Fruit fly (Drosophila melanogaster) Kc167 (cell line): ENCODE measurements around the gene CG18563.

Source experiments
- Myc ChIP-seq: fragments of >200 bp; optimal IDR thresholded peaks from 2 replicates; lab custom pipeline; 2017; ENCODE audit warnings: missing external identifiers
- Sin3A ChIP-seq: fragments of >200 bp; optimal IDR thresholded peaks from 2 replicates; lab custom pipeline; 2018; ENCODE audit warnings: missing external identifiers
- h ChIP-seq: fragments of >200 bp; optimal IDR thresholded peaks from 3 replicates; lab custom pipeline; 2018; ENCODE audit warnings: missing external identifiers
- insv ChIP-seq: fragments of >200 bp; optimal IDR thresholded peaks from 3 replicates; lab custom pipeline; 2018; ENCODE audit warnings: missing external identifiers
- psq ChIP-seq: fragments of >200 bp; optimal IDR thresholded peaks from 2 replicates; lab custom pipeline; 2017; ENCODE audit warnings: missing external identifiers
- ttk ChIP-seq: sonication (Bioruptor generic); optimal IDR thresholded peaks from 2 replicates; lab custom pipeline; 2017; ENCODE audit warnings: missing external identifiers

Gene CG18563

DNA sequence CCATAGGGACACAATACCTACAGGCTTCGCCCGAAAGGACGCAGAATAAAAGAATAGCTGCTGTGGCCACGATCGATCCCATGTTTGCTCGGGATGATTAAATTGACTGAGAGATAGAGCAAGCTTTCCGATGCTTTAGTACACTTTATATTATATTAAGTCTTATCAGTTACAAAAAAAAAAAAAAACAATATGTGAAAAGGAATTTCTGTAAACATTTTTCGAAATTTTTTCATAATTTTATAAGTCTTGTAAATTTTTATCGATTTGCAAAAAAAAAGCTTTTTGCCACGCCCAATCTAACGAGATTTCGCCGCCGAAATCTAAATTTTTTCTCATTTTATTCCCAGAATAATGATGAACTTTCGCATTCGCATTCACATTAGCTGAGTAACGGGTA lies at the start of gene CG18563:
TSS of gene CG18563 (minus strand) at position 101 of the 400 bp plus-strand sequence.
- no peak for TF ChIP-seq ttk (lab: Kevin White, UChicago)
- TF ChIP-seq h (lab: Kevin White, UChicago) = no peak
- no peak for TF ChIP-seq insv (lab: Kevin White, UChicago)
- TF ChIP-seq psq (lab: Kevin White, UChicago) = no peak
- no peak for TF ChIP-seq Myc (lab: Kevin White, UChicago)
- TF ChIP-seq Sin3A (lab: Kevin White, UChicago) = no peak

DNA sequence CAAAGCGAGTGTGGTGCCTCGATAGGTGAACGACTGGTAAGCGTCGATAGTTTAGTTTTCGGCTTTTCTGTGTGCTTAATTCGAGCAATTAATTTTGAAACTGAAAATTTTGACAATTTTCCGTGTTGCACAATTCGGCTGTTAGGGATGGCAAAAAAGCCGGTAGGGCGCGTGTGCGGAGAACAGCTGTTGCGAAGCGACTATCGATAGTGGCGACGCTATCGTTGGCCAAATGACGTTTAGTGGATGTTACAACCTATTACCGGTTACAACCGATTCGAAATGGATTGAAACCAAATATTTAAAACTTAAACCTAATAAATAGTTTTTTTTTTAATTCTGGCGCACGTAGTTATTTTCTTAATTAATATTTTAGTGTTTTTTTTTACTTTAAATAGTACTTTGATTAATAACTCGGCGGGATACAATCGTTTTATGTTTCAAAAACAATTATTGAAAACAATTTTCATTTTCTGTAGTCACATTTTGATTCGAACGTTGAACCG lies 43.2 kb upstream of the CG18563 start, which contains the start of the genes mEFTs and Dhc36C:
TSS of gene mEFTs (minus strand) at position 161 of the 506 bp plus-strand sequence.
TSS of gene Dhc36C (plus strand) at position 456 of the 506 bp plus-strand sequence.
- TF ChIP-seq psq (lab: Kevin White, UChicago) (no peak), ttk (lab: Kevin White, UChicago) (no peak), insv (lab: Kevin White, UChicago) (no peak), Sin3A (lab: Kevin White, UChicago) (no peak), h (lab: Kevin White, UChicago) (no peak), Myc (lab: Kevin White, UChicago) (no peak)

DNA sequence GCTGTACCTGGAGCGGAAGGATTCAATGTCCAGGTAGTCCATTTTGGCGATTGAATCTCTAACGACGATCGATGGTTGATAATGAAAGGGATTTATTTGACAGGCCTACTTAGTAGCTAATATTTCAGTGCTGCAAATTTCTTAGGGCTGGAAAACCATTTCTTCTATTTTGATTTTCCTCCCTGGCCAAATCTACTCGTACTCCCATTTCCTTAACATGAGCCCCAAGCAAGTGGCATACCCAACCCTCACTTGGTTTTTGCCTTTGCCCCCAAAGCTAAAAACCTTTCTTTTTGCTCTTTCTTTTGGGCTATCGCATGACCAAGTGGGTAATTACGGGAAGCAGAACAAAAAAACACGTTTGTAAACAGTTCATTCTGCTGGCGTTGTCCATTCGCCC lies 40.9 kb upstream of the CG18563 start, which contains the start of gene CG15142:
TSS of gene CG15142 (minus strand) at position 101 of the 400 bp plus-strand sequence.
- TF ChIP-seq ttk (lab: Kevin White, UChicago) (no peak), Sin3A (lab: Kevin White, UChicago) (no peak), insv (lab: Kevin White, UChicago) (no peak)

DNA sequence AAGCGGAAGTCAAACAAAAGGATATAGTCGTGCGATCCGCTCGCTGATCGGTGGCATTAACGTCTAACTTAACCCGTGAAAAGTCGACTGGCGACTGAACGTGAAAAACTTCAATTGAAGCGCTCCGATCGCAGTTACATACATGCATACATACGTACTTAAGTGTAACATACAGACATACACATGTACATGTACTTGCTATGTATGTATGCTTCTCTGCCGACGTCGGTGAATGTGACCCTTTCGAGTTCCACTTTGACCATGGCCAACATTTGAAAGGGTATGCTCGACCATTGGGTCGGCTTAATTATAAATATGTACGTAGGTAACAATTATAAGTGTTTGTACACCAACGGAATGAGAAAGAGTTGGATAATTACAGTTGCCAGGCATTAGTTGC lies 39.3 kb upstream of the CG18563 start, which contains the start of gene qua:
TSS of gene qua (minus strand) at position 101 of the 400 bp plus-strand sequence.
- TF ChIP-seq ttk (lab: Kevin White, UChicago) (no peak), Sin3A (lab: Kevin White, UChicago) (no peak), psq (lab: Kevin White, UChicago) (no peak), insv (lab: Kevin White, UChicago) (no peak)

DNA sequence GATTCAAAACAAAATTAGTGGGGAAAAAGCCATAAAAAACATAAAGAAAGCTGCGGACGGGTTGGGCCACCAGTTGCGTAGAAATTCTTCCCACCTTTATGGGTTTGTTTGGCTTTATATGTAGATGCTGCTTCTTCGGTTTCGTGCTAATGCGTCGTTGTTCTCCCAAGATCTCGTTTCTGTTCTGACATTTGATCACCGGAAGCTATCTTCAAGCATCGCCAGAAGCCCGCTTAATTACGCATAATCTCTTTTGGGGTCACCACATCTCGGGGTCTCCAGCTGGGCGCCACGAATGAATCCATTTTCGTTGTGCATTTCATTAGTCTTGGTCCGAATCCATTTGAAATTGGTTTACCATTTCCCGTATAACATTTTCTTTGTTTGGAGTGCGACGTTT lies 37.9 kb upstream of the CG18563 start:
- TF ChIP-seq Sin3A (lab: Kevin White, UChicago) (no peak), insv (lab: Kevin White, UChicago) (no peak), psq (lab: Kevin White, UChicago) (no peak), Myc (lab: Kevin White, UChicago) (no peak), h (lab: Kevin White, UChicago) (no peak), ttk (lab: Kevin White, UChicago) (no peak)

DNA sequence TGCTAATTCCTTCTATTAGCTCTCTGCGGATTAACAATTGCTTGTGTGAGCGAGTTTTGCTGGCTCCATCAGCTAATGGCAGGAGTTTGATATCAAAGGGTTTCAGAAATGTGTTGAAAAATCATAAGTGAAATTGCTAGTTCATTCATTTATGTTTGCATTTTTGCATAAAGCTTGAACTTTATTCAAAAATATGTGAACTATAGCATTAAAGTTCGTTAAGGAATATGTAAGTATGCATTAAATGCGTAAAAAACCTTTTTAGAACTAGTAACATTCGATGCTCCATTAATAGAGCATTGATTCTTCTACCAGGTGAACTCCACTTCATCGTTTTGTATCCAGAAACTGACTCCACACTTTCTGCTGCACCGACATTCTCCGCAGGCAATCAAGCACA lies 34.8 kb upstream of the CG18563 start:
- no peak for TF ChIP-seq insv (lab: Kevin White, UChicago)
- TF ChIP-seq Myc (lab: Kevin White, UChicago) = no peak
- TF ChIP-seq psq (lab: Kevin White, UChicago) = no peak
- no peak for TF ChIP-seq ttk (lab: Kevin White, UChicago)
- no peak for TF ChIP-seq Sin3A (lab: Kevin White, UChicago)

DNA sequence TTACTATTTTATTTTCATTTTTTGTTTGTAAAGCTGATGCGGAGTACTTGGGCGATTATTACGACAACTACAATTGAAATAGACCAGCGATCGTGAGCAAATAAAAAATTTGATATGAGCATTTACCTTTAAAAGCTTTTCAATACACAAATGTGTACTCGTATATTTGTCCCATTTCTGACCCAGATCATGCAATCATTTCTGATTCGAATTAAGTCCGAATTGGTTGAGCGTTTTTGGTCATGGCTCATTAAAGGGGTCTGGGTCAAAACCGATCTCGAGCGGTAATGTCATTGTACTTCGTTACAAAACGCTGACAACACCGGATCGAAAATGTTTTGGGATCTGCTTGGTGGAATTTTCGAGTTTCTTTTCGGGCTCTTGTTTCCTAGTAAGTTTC lies 28.4 kb upstream of the CG18563 start, which contains the start of gene CG43220:
TSS of gene CG43220 (plus strand) at position 301 of the 400 bp plus-strand sequence.
- no peak for TF ChIP-seq h (lab: Kevin White, UChicago)
- TF ChIP-seq Sin3A (lab: Kevin White, UChicago) = no peak
- TF ChIP-seq ttk (lab: Kevin White, UChicago) = no peak
- TF ChIP-seq insv (lab: Kevin White, UChicago) = no peak
- no peak for TF ChIP-seq Myc (lab: Kevin White, UChicago)

DNA sequence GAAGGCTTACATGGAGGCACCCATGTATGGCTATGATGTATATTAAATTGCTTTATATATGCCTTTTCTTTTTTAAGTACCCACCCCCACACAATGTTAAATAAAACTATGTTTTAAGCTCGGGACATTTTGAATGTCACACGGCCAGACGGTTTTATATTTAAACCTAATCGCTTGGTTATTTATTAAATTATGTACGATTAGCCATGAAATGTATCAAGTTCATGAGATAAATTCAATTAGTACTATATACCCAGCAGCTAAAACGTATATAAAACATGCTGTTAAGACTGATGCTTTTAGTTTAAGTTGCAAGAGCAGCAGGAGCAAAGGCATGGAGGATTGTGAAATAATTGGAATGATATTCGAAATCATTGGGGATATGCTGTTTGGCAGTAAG lies 27.6 kb upstream of the CG18563 start, which contains the start of the genes CG43221 and CG43645:
TSS of gene CG43221 (plus strand) at position 301 of the 400 bp plus-strand sequence.
TSS of gene CG43645 (plus strand) at position 301 of the 400 bp plus-strand sequence.
- TF ChIP-seq Myc (lab: Kevin White, UChicago) = no peak
- TF ChIP-seq insv (lab: Kevin White, UChicago) = no peak
- TF ChIP-seq ttk (lab: Kevin White, UChicago) = no peak
- TF ChIP-seq psq (lab: Kevin White, UChicago) = no peak
- no peak for TF ChIP-seq Sin3A (lab: Kevin White, UChicago)
- TF ChIP-seq h (lab: Kevin White, UChicago) = no peak

DNA sequence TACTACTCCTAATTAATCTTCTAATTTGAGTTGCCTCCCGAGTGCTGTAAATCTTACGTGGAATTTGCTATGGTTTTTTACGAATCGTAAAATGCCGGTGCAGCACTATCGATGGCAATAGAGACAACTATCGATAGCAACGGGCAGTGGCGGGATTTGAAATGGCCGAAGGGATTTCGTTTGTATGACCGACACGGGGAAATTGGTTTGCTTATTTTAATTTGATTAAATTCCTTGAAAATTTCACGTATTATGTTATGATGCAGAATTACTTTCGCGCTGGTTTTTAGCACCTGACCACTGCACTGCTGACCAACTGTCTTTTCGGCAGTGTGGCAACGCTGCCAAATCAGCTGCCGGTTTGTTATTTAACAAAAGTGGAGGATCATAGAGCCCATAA lies 26.3 kb upstream of the CG18563 start, which contains the start of the genes GCS2beta and CG5131:
TSS of gene GCS2beta (minus strand) at position 134 of the 400 bp plus-strand sequence.
TSS of gene CG5131 (plus strand) at position 328 of the 400 bp plus-strand sequence.
- TF ChIP-seq ttk (lab: Kevin White, UChicago) = no peak
- no peak for TF ChIP-seq Sin3A (lab: Kevin White, UChicago)
- no peak for TF ChIP-seq psq (lab: Kevin White, UChicago)
- TF ChIP-seq insv (lab: Kevin White, UChicago) = no peak
- TF ChIP-seq h (lab: Kevin White, UChicago) = no peak
- no peak for TF ChIP-seq Myc (lab: Kevin White, UChicago)

DNA sequence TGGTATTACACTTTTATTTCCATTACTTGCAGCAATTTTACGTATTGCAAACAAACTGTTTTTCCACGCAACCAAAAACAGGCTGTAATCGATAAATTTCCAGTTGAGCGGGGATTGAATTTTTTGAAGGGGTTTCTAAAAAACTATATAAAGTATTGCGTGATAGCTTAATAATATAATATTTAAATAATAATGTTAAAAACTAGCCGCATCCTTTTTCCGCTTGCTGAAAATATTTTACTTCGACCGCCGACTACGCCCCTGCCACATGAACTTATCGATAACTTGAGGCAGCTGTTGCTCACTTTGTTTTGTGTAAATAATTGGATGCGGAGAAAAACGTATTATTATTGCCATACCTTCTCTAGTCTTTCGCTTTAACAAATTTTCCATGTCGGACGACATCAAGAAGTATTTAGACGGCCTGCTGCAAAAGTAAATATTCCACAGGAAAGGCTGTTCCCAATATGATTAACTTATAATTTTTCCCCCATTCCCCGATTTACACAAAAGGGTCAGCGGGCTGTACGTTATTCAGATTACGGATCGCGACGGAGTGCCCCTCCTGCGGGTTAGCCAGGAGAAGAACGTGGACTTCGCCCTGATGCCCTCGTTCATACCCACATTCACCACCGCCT lies 23.2 kb upstream of the CG18563 start, which contains the start of the genes fws and Lamtor3:
TSS of gene fws (minus strand) at position 87 of the 638 bp plus-strand sequence.
TSS of gene Lamtor3 (plus strand) at position 289 of the 638 bp plus-strand sequence.
- no peak for TF ChIP-seq Sin3A (lab: Kevin White, UChicago)
- TF ChIP-seq ttk (lab: Kevin White, UChicago) = no peak
- no peak for TF ChIP-seq psq (lab: Kevin White, UChicago)
- TF ChIP-seq h (lab: Kevin White, UChicago) = no peak
- no peak for TF ChIP-seq Myc (lab: Kevin White, UChicago)
- no peak for TF ChIP-seq insv (lab: Kevin White, UChicago)

DNA sequence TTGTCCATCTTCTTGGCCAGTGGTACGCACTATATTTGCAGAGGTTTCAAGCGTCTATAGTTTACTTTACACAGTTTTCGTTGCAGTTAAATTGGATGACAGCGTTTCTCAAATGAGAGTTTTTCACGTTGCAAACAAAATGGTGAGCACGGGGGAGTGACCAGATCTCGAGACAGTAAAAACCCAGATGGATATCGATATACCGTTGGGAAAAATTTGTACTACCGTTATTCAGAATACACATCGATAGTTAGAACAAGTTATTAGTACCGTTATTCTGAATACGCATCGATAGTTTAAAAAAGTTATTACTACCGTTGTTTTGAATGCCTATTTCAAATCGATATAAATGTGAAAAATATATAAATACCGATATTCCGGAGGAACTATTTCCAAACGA lies 19.9 kb upstream of the CG18563 start, which contains the start of gene cass:
TSS of gene cass (minus strand) at position 179 of the 400 bp plus-strand sequence.
- TF ChIP-seq Myc (lab: Kevin White, UChicago) (no peak), ttk (lab: Kevin White, UChicago) (no peak), h (lab: Kevin White, UChicago) (no peak), psq (lab: Kevin White, UChicago) (no peak), Sin3A (lab: Kevin White, UChicago) (no peak), insv (lab: Kevin White, UChicago) (no peak)
